Fruit fly (Drosophila melanogaster) whole organism, embryonic: ENCODE measurements around the gene amrt.
A peak's percentile ranks its signal among the peaks of the same experiment; 100 is the strongest.

Experiments
- Bgb ChIP-seq: fragments of 200-800 bp; sonication (Bioruptor generic); IDR thresholded peaks from 2 replicates; pipeline ENCODE4 v1.3.6; 2022; ENCODE audit warnings: missing biosample characterization, missing genetic modification characterization; ENCODE audit not compliant: partially characterized antibody
- CG10321 ChIP-seq: fragments of 200-800 bp; sonication (Bioruptor generic); IDR thresholded peaks from 2 replicates; pipeline ENCODE4 v1.3.6; 2022; ENCODE audit warnings: missing biosample characterization, missing genetic modification characterization
- CG10462 ChIP-seq: fragments of 200-800 bp; sonication (Bioruptor generic); optimal IDR thresholded peaks from 2 replicates; lab custom pipeline; 2016; ENCODE audit warnings: missing biosample characterization, missing genetic modification characterization
- CG11504 ChIP-seq: fragments of 200-800 bp; sonication (Bioruptor generic); optimal IDR thresholded peaks from 3 replicates; lab custom pipeline; 2019; ENCODE audit warnings: missing biosample characterization, mild to moderate bottlenecking, missing genetic modification characterization, moderate library complexity
- CG17912 ChIP-seq: fragments of 200-800 bp; sonication (Bioruptor generic); optimal IDR thresholded peaks from 2 replicates; lab custom pipeline; 2018; ENCODE audit warnings: missing biosample characterization, mild to moderate bottlenecking, missing genetic modification characterization
- CG18011 ChIP-seq: fragments of 200-800 bp; sonication (Bioruptor generic); optimal IDR thresholded peaks from 2 replicates; lab custom pipeline; 2017; ENCODE audit warnings: missing biosample characterization, missing genetic modification characterization, mild to moderate bottlenecking, moderate library complexity, missing genotype
- CG18262 ChIP-seq: fragments of 200-800 bp; optimal IDR thresholded peaks from 3 replicates; lab custom pipeline; 2019; ENCODE audit warnings: missing biosample characterization, mild to moderate bottlenecking, missing genetic modification characterization, moderate library complexity
- CG18764 ChIP-seq: fragments of 200-800 bp; sonication (Bioruptor generic); optimal IDR thresholded peaks from 3 replicates; lab custom pipeline; 2016; ENCODE audit warnings: missing biosample characterization, missing genetic modification characterization
- CG31224 ChIP-seq: fragments of 200-800 bp; sonication (Bioruptor generic); IDR thresholded peaks from 2 replicates; pipeline ENCODE4 v1.3.6; 2022; ENCODE audit warnings: missing biosample characterization, missing genetic modification characterization
- CG32532 ChIP-seq: fragments of 200-800 bp; sonication (Bioruptor generic); IDR thresholded peaks from 2 replicates; pipeline ENCODE4 v1.3.6; 2022; ENCODE audit warnings: missing biosample characterization, missing genetic modification characterization
- CG32772 ChIP-seq: fragments of 200-800 bp; sonication (Bioruptor generic); IDR thresholded peaks from 2 replicates; pipeline ENCODE4 v1.3.6; 2022; ENCODE audit warnings: missing biosample characterization, missing genetic modification characterization
- CG3407 ChIP-seq: fragments of 200-800 bp; sonication (Bioruptor generic); optimal IDR thresholded peaks from 2 replicates; lab custom pipeline; 2018; ENCODE audit warnings: missing biosample characterization, mild to moderate bottlenecking, missing genetic modification characterization
- CG6272 ChIP-seq: fragments of 200-800 bp; sonication (Bioruptor generic); IDR thresholded peaks from 2 replicates; pipeline ENCODE4 v1.3.6; 2022; ENCODE audit warnings: missing biosample characterization, missing genetic modification characterization
- CG7372 ChIP-seq: fragments of 200-800 bp; sonication (Bioruptor generic); IDR thresholded peaks from 2 replicates; pipeline ENCODE4 v1.3.6; 2022; ENCODE audit warnings: missing biosample characterization, missing genetic modification characterization
- CG7786 ChIP-seq: fragments of 200-800 bp; sonication (Bioruptor generic); optimal IDR thresholded peaks from 2 replicates; lab custom pipeline; 2016; ENCODE audit warnings: missing biosample characterization, missing genetic modification characterization
- CG9437 ChIP-seq: fragments of 200-800 bp; sonication (Bioruptor generic); optimal IDR thresholded peaks from 2 replicates; lab custom pipeline; 2018; ENCODE audit warnings: missing biosample characterization, mild to moderate bottlenecking, missing genetic modification characterization
- CG9797 ChIP-seq: fragments of 200-800 bp; sonication (Bioruptor generic); optimal IDR thresholded peaks from 3 replicates; lab custom pipeline; 2018; ENCODE audit warnings: missing biosample characterization, mild to moderate bottlenecking, missing genetic modification characterization
- CG9817 ChIP-seq: fragments of 200-800 bp; sonication (Bioruptor generic); optimal IDR thresholded peaks from 2 replicates; lab custom pipeline; 2018; ENCODE audit warnings: missing biosample characterization, mild to moderate bottlenecking, missing genetic modification characterization, moderate library complexity
- CG9876 ChIP-seq: fragments of 200-800 bp; sonication (Bioruptor generic); optimal IDR thresholded peaks from 2 replicates; lab custom pipeline; 2016; ENCODE audit warnings: missing biosample characterization, missing genetic modification characterization
- Elba2 ChIP-seq: fragments of 200-800 bp; sonication (Bioruptor generic); optimal IDR thresholded peaks from 3 replicates; lab custom pipeline; 2016; ENCODE audit warnings: missing biosample characterization, missing genetic modification characterization
- HLH54F ChIP-seq: fragments of 200-800 bp; sonication (Bioruptor generic); optimal IDR thresholded peaks from 3 replicates; lab custom pipeline; 2016; ENCODE audit warnings: missing biosample characterization, missing genetic modification characterization
- Hey ChIP-seq: fragments of 200-800 bp; sonication (Bioruptor generic); optimal IDR thresholded peaks from 3 replicates; lab custom pipeline; 2018; ENCODE audit warnings: missing biosample characterization, mild to moderate bottlenecking, missing genetic modification characterization
- Hr3 ChIP-seq: fragments of 200-800 bp; sonication (Bioruptor generic); optimal IDR thresholded peaks from 3 replicates; lab custom pipeline; 2016; ENCODE audit warnings: missing biosample characterization, missing genetic modification characterization
- Hr78 ChIP-seq, 2 experiments: fragments of 200-800 bp in 1 of 2; fragments of >200 bp in 1 of 2; sonication (Bioruptor generic) in 1 of 2; optimal IDR thresholded peaks; 2 replicates each; lab custom pipeline; 2017 to 2019; ENCODE audit warnings: missing biosample characterization in 2 of 2, missing genetic modification characterization in 2 of 2, mild to moderate bottlenecking in 1 of 2, moderate library complexity in 1 of 2
- NfI ChIP-seq: fragments of 200-800 bp; sonication (Bioruptor generic); optimal IDR thresholded peaks from 3 replicates; lab custom pipeline; 2018; ENCODE audit warnings: missing biosample characterization, mild to moderate bottlenecking, missing genetic modification characterization, moderate library complexity
- Ravus ChIP-seq: fragments of 200-800 bp; sonication (Bioruptor generic); IDR thresholded peaks from 2 replicates; pipeline ENCODE4 v1.3.6; 2022; ENCODE audit warnings: missing biosample characterization, missing genetic modification characterization
- Rx ChIP-seq: fragments of 200-800 bp; sonication (Bioruptor generic); IDR thresholded peaks from 2 replicates; pipeline ENCODE4 v1.3.6; 2022; ENCODE audit warnings: missing biosample characterization, missing genetic modification characterization
- Ssrp ChIP-seq: fragments of 200-800 bp; sonication (Bioruptor generic); optimal IDR thresholded peaks from 2 replicates; lab custom pipeline; 2018; ENCODE audit warnings: missing biosample characterization, mild to moderate bottlenecking, missing genetic modification characterization, moderate library complexity
- Tbp ChIP-seq: fragments of >200 bp; optimal IDR thresholded peaks from 2 replicates; lab custom pipeline; 2018; ENCODE audit warnings: missing biosample characterization, missing genetic modification characterization
- ab ChIP-seq: fragments of 200-800 bp; sonication (Bioruptor generic); optimal IDR thresholded peaks from 2 replicates; lab custom pipeline; 2016; ENCODE audit warnings: missing biosample characterization, missing genetic modification characterization
- bab2 ChIP-seq: fragments of 200-800 bp; sonication (Bioruptor generic); optimal IDR thresholded peaks from 2 replicates; lab custom pipeline; 2016; ENCODE audit warnings: missing biosample characterization, missing genetic modification characterization
- crol ChIP-seq: fragments of 200-800 bp; sonication (Bioruptor generic); IDR thresholded peaks from 2 replicates; pipeline ENCODE4 v1.3.6; 2022; ENCODE audit warnings: missing biosample characterization, missing genetic modification characterization
- cwo ChIP-seq: fragments of 200-800 bp; sonication (Bioruptor generic); optimal IDR thresholded peaks from 3 replicates; lab custom pipeline; 2017; ENCODE audit warnings: missing biosample characterization, missing genetic modification characterization, mild to moderate bottlenecking, moderate library complexity, missing genetic modification reagents
- dpn ChIP-seq, 2 experiments: fragments of 200-800 bp; sonication (Bioruptor generic); optimal IDR thresholded peaks; 3 replicates each; lab custom pipeline; 2016; ENCODE audit warnings: missing biosample characterization in 2 of 2, missing genetic modification characterization in 2 of 2
- ewg ChIP-seq: fragments of 200-800 bp; sonication (Bioruptor generic); optimal IDR thresholded peaks from 3 replicates; lab custom pipeline; 2017; ENCODE audit warnings: mild to moderate bottlenecking, missing biosample characterization, missing genetic modification reagents, missing genetic modification characterization
- exex ChIP-seq: fragments of 200-800 bp; sonication (Bioruptor generic); optimal IDR thresholded peaks from 4 replicates; lab custom pipeline; 2018; ENCODE audit warnings: missing biosample characterization, mild to moderate bottlenecking, missing genetic modification characterization, moderate library complexity
- gce ChIP-seq: fragments of 200-800 bp; sonication (Bioruptor generic); IDR thresholded peaks from 3 replicates; pipeline ENCODE4 v1.3.6; 2022; ENCODE audit warnings: missing biosample characterization, missing genetic modification characterization
- gem ChIP-seq: fragments of 200-800 bp; sonication (Bioruptor generic); optimal IDR thresholded peaks from 2 replicates; lab custom pipeline; 2019; ENCODE audit warnings: missing biosample characterization, mild to moderate bottlenecking, missing genetic modification characterization, moderate library complexity
- hbn ChIP-seq: fragments of 200-800 bp; sonication (Bioruptor generic); IDR thresholded peaks from 2 replicates; pipeline ENCODE4 v1.3.6; 2022; ENCODE audit warnings: missing biosample characterization, missing genetic modification characterization; ENCODE audit not compliant: partially characterized antibody
- lbe ChIP-seq: fragments of 200-800 bp; sonication (Bioruptor generic); optimal IDR thresholded peaks from 2 replicates; lab custom pipeline; 2016; ENCODE audit warnings: missing biosample characterization, mild to moderate bottlenecking, missing genetic modification characterization
- nerfin-1 ChIP-seq: fragments of 200-800 bp; sonication (Bioruptor generic); optimal IDR thresholded peaks from 3 replicates; lab custom pipeline; 2019; ENCODE audit warnings: missing biosample characterization, mild to moderate bottlenecking, missing genetic modification characterization, moderate library complexity
- nmo ChIP-seq: fragments of 200-800 bp; sonication (Bioruptor generic); optimal IDR thresholded peaks from 2 replicates; lab custom pipeline; 2018; ENCODE audit warnings: missing biosample characterization, mild to moderate bottlenecking, missing genetic modification characterization, moderate library complexity
- phol ChIP-seq: fragments of 200-800 bp; sonication (Bioruptor generic); optimal IDR thresholded peaks from 3 replicates; lab custom pipeline; 2018; ENCODE audit warnings: missing biosample characterization, mild to moderate bottlenecking, missing genetic modification characterization, moderate library complexity
- scrt ChIP-seq: fragments of 200-800 bp; sonication (Bioruptor generic); optimal IDR thresholded peaks from 2 replicates; lab custom pipeline; 2018; ENCODE audit warnings: missing biosample characterization, mild to moderate bottlenecking, missing genetic modification characterization, moderate library complexity
- sd ChIP-seq: fragments of 200-800 bp; sonication (Bioruptor generic); optimal IDR thresholded peaks from 3 replicates; lab custom pipeline; 2018; ENCODE audit warnings: missing biosample characterization, mild to moderate bottlenecking, missing genetic modification characterization, moderate library complexity
- ssp ChIP-seq: fragments of 200-800 bp; sonication (Bioruptor generic); IDR thresholded peaks from 2 replicates; pipeline ENCODE4 v1.3.6; 2022; ENCODE audit warnings: missing biosample characterization, missing genetic modification characterization
- stwl ChIP-seq: fragments of 200-800 bp; sonication (Bioruptor generic); optimal IDR thresholded peaks from 3 replicates; lab custom pipeline; 2018; ENCODE audit warnings: missing biosample characterization, mild to moderate bottlenecking, missing genetic modification characterization, moderate library complexity
- sug ChIP-seq: fragments of 200-800 bp; optimal IDR thresholded peaks from 2 replicates; lab custom pipeline; 2019; ENCODE audit warnings: missing biosample characterization, mild to moderate bottlenecking, missing genetic modification characterization, moderate library complexity
- tin ChIP-seq: fragments of 200-800 bp; sonication (Bioruptor generic); optimal IDR thresholded peaks from 3 replicates; lab custom pipeline; 2016; ENCODE audit warnings: missing biosample characterization, missing genetic modification characterization
- trem ChIP-seq: fragments of 200-800 bp; optimal IDR thresholded peaks from 3 replicates; lab custom pipeline; 2019; ENCODE audit warnings: missing biosample characterization, mild to moderate bottlenecking, missing genetic modification characterization, moderate library complexity

The amrt gene

dm6 chrX:13762372-13762883 lies 19.8 kb upstream of the amrt start, which contains the start of gene rdgB (continued):
- TF ChIP-seq scrt (GFP tag; lab: Kevin White, UChicago) (peak; percentile 58), CG7786 (GFP tag; lab: Kevin White, UChicago) (no peak), CG18764 (GFP tag; lab: Kevin White, UChicago) (no peak), ewg (GFP tag; lab: Kevin White, UChicago) (peak; percentile 85), ssp (GFP tag; lab: Robert Waterston, UW) (peak; percentile 68), CG17912 (GFP tag; lab: Kevin White, UChicago) (no peak), CG31224 (GFP tag; lab: Robert Waterston, UW) (peak; percentile 44; the same call in 1 of the 2 replicates), CG32532 (GFP tag; lab: Robert Waterston, UW) (peak; percentile 73), Rx (GFP tag; lab: Robert Waterston, UW) (no peak), NfI (GFP tag; lab: Kevin White, UChicago) (peak; percentile 73), cwo (GFP tag; lab: Kevin White, UChicago) (peak; percentile 64), CG10462 (peak; percentile 21), CG9797 (GFP tag; lab: Kevin White, UChicago) (no peak), bab2 (GFP tag; lab: Kevin White, UChicago) (peak; percentile 37), lbe (GFP tag; lab: Kevin White, UChicago) (peak; percentile 60), Hr78 (GFP tag; optimal IDR thresholded peaks at IDR 0.05; lab: Kevin White, UChicago) (no peak), sug (tag; lab: Kevin White, UChicago) (peak; percentile 85), CG9817 (tag; lab: Kevin White, UChicago) (peak; percentile 70), CG32772 (GFP tag; lab: Robert Waterston, UW) (peak; percentile 39), CG9437 (GFP tag; lab: Kevin White, UChicago) (peak; percentile 76), Ravus (GFP tag; lab: Robert Waterston, UW) (peak; percentile 13; the same call in 1 of the 2 replicates), phol (tag; lab: Kevin White, UChicago) (peak; percentile 90), ab (GFP tag; lab: Kevin White, UChicago) (peak; percentile 7), Ssrp (tag; lab: Kevin White, UChicago) (peak; percentile 83), CG6272 (GFP tag; lab: Robert Waterston, UW) (no peak), hbn (no peak), tin (GFP tag; lab: Kevin White, UChicago) (peak; percentile 61), gem (tag; lab: Kevin White, UChicago) (peak; percentile 89), sd (tag; lab: Kevin White, UChicago) (no peak), CG10321 (GFP tag; lab: Robert Waterston, UW) (no peak), CG18262 (tag; lab: Kevin White, UChicago) (peak; percentile 83), gce (GFP tag; lab: Robert Waterston, UW) (no peak), dpn (GFP tag; optimal IDR thresholded peaks at IDR 0.05; lab: Kevin White, UChicago) (peak; percentile 32 to 75), CG11504 (tag; lab: Kevin White, UChicago) (peak; percentile 88), trem (tag; lab: Kevin White, UChicago) (peak; percentile 36), CG3407 (GFP tag; lab: Kevin White, UChicago) (peak; percentile 77), Elba2 (no peak), exex (tag; lab: Kevin White, UChicago) (peak; percentile 32), CG7372 (GFP tag; lab: Robert Waterston, UW) (peak; percentile 68), HLH54F (GFP tag; lab: Kevin White, UChicago) (peak; percentile 22), nmo (GFP tag; lab: Kevin White, UChicago) (peak; percentile 88), Tbp (no peak), Bgb (peak; percentile 54), crol (GFP tag; lab: Robert Waterston, UW) (no peak), nerfin-1 (tag; lab: Kevin White, UChicago) (peak; percentile 73), CG9876 (GFP tag; lab: Kevin White, UChicago) (no peak), CG18011 (GFP tag; lab: Kevin White, UChicago) (no peak), Hr3 (GFP tag; lab: Kevin White, UChicago) (peak; percentile 77), stwl (tag; lab: Kevin White, UChicago) (no peak), Hey (tag; lab: Kevin White, UChicago) (no peak)
